Worm (Caenorhabditis elegans) whole organism, L1 larva: Measurements from ENCODE around the gene ceh-37.

Source experiments
- Y116A8C.19 ChIP-seq: sonication (generic microtip); optimal IDR thresholded peaks from 2 replicates; lab custom pipeline; 2016; ENCODE audit warnings: missing compliant biosample characterization, missing genetic modification characterization, borderline replicate concordance
- alr-1 ChIP-seq: fragments of 200-800 bp; sonication (Bioruptor generic); optimal IDR thresholded peaks from 2 replicates; lab custom pipeline; 2018; ENCODE audit warnings: borderline replicate concordance, mild to moderate bottlenecking, missing genetic modification characterization, missing compliant biosample characterization
- blmp-1 ChIP-seq: fragments of 150-350 bp; optimal IDR thresholded peaks from 2 replicates; lab custom pipeline; 2014; ENCODE audit warnings: missing biosample characterization, missing genetic modification characterization
- efl-1 ChIP-seq, 4 experiments: fragments of 150-350 bp; optimal IDR thresholded peaks in 3 of 4; peaks in 1 of 4; 1 replicate in 1 of 4; 2 replicates in 3 of 4; lab custom pipeline; 2014; ENCODE audit warnings: missing biosample characterization in 2 of 4, missing genetic modification characterization in 2 of 4, missing genetic modification reagents in 2 of 4
- egl-27 ChIP-seq, 2 experiments: fragments of 150-350 bp in 1 of 2; sonication (generic microtip); optimal IDR thresholded peaks; 3 replicates each; lab custom pipeline; 2017 to 2018; ENCODE audit warnings: missing biosample characterization in 2 of 2, missing genetic modification characterization in 2 of 2, missing genetic modification reagents in 2 of 2
- elt-2 ChIP-seq: sonication (generic microtip); optimal IDR thresholded peaks from 2 replicates; lab custom pipeline; 2016; ENCODE audit warnings: missing genetic modification characterization, mild to moderate bottlenecking, inconsistent platforms, missing compliant biosample characterization, missing genetic modification reagents
- elt-3 ChIP-seq, 6 experiments: fragments of 150-350 bp in 1 of 6; sonication (generic microtip); optimal IDR thresholded peaks; 2 replicates each; lab custom pipeline; 2017 to 2018; ENCODE audit warnings: missing biosample characterization in 6 of 6, missing genetic modification characterization in 6 of 6, inconsistent platforms in 1 of 6
- ets-5 ChIP-seq: fragments of 200-800 bp; sonication (Bioruptor generic); IDR thresholded peaks from 2 replicates; pipeline ENCODE4 v1.3.6; 2022; ENCODE audit warnings: missing genetic modification characterization, missing compliant biosample characterization
- fkh-10 ChIP-seq: sonication (generic microtip); optimal IDR thresholded peaks from 2 replicates; lab custom pipeline; 2017; ENCODE audit warnings: missing biosample characterization, missing genetic modification reagents, missing genetic modification characterization
- fos-1 ChIP-seq: fragments of 150-350 bp; optimal IDR thresholded peaks from 2 replicates; lab custom pipeline; 2014; ENCODE audit warnings: missing biosample characterization, missing genetic modification characterization
- hlh-17 ChIP-seq: fragments of 200-800 bp; sonication (Bioruptor generic); optimal IDR thresholded peaks from 2 replicates; lab custom pipeline; 2018; ENCODE audit warnings: missing genetic modification characterization, mild to moderate bottlenecking, missing compliant biosample characterization, moderate library complexity, borderline replicate concordance
- hlh-4 ChIP-seq: sonication (generic microtip); optimal IDR thresholded peaks from 2 replicates; lab custom pipeline; 2016; ENCODE audit warnings: mild to moderate bottlenecking, missing genetic modification characterization, missing compliant biosample characterization
- lin-35 ChIP-seq, 2 experiments: fragments of 150-350 bp; optimal IDR thresholded peaks; 2 replicates each; lab custom pipeline; 2014; ENCODE audit warnings: missing biosample characterization in 2 of 2, missing genetic modification characterization in 2 of 2, missing genetic modification reagents in 2 of 2
- lin-39 ChIP-seq: fragments of 150-350 bp; optimal IDR thresholded peaks from 2 replicates; lab custom pipeline; 2014; ENCODE audit warnings: missing biosample characterization, missing genetic modification reagents, missing genetic modification characterization
- mef-2 ChIP-seq: fragments of 150-350 bp; optimal IDR thresholded peaks from 2 replicates; lab custom pipeline; 2014; ENCODE audit warnings: missing biosample characterization, missing genetic modification characterization
- mep-1 ChIP-seq: fragments of 150-350 bp; optimal IDR thresholded peaks from 2 replicates; lab custom pipeline; 2014; ENCODE audit warnings: missing biosample characterization, missing genetic modification characterization
- nhr-11 ChIP-seq: fragments of 150-350 bp; optimal IDR thresholded peaks from 2 replicates; lab custom pipeline; 2014; ENCODE audit warnings: missing biosample characterization, missing genetic modification characterization
- nhr-19 ChIP-seq: fragments of 200-800 bp; sonication (Bioruptor generic); conservative IDR thresholded peaks from 2 replicates; pipeline ENCODE4 v1.3.6; 2022; ENCODE audit warnings: missing genetic modification characterization, missing compliant biosample characterization
- nhr-20 ChIP-seq: sonication (generic microtip); optimal IDR thresholded peaks from 2 replicates; lab custom pipeline; 2016; ENCODE audit warnings: mild to moderate bottlenecking, missing genetic modification characterization, missing compliant biosample characterization
- nhr-47 ChIP-seq: sonication (generic microtip); optimal IDR thresholded peaks from 2 replicates; lab custom pipeline; 2016; ENCODE audit warnings: mild to moderate bottlenecking, missing genetic modification characterization, moderate library complexity, missing compliant biosample characterization
- nhr-71 ChIP-seq: sonication (generic microtip); optimal IDR thresholded peaks from 2 replicates; lab custom pipeline; 2016; ENCODE audit warnings: mild to moderate bottlenecking, missing genetic modification characterization, moderate library complexity, missing compliant biosample characterization
- nhr-76 ChIP-seq: sonication (generic microtip); optimal IDR thresholded peaks from 2 replicates; lab custom pipeline; 2017; ENCODE audit warnings: missing biosample characterization, missing genetic modification characterization
- nhr-77 ChIP-seq: fragments of 150-350 bp; optimal IDR thresholded peaks from 2 replicates; lab custom pipeline; 2014; ENCODE audit warnings: missing biosample characterization, missing genetic modification characterization
- nhr-90 ChIP-seq: sonication (generic microtip); optimal IDR thresholded peaks from 2 replicates; lab custom pipeline; 2016; ENCODE audit warnings: mild to moderate bottlenecking, missing genetic modification characterization, missing compliant biosample characterization; ENCODE audit not compliant: poor library complexity
- pax-3 ChIP-seq: fragments of 200-800 bp; sonication (Bioruptor generic); optimal IDR thresholded peaks from 2 replicates; lab custom pipeline; 2018; ENCODE audit warnings: mild to moderate bottlenecking, missing genetic modification characterization, moderate library complexity, missing compliant biosample characterization
- pqm-1 ChIP-seq: sonication (generic microtip); optimal IDR thresholded peaks from 3 replicates; lab custom pipeline; 2017; ENCODE audit warnings: missing biosample characterization, missing genetic modification characterization
- rnt-1 ChIP-seq: sonication (generic microtip); optimal IDR thresholded peaks from 2 replicates; lab custom pipeline; 2016; ENCODE audit warnings: mild to moderate bottlenecking, missing genetic modification characterization, moderate library complexity, missing compliant biosample characterization
- skn-1 ChIP-seq: fragments of 150-350 bp; optimal IDR thresholded peaks from 2 replicates; lab custom pipeline; 2014; ENCODE audit warnings: missing biosample characterization, missing genetic modification characterization
- snu-23 ChIP-seq: sonication (generic microtip); optimal IDR thresholded peaks from 2 replicates; lab custom pipeline; 2016; ENCODE audit warnings: missing genetic modification characterization, missing compliant biosample characterization
- tbx-2 ChIP-seq: sonication (generic microtip); optimal IDR thresholded peaks from 2 replicates; lab custom pipeline; 2016; ENCODE audit warnings: missing genetic modification characterization, missing compliant biosample characterization
- vab-15 ChIP-seq: sonication (generic microtip); optimal IDR thresholded peaks from 2 replicates; lab custom pipeline; 2017; ENCODE audit warnings: missing genotype, mild to moderate bottlenecking, missing genetic modification characterization, missing compliant biosample characterization
- zip-4 ChIP-seq: fragments of 200-800 bp; sonication (Bioruptor generic); optimal IDR thresholded peaks from 2 replicates; lab custom pipeline; 2018; ENCODE audit warnings: mild to moderate bottlenecking, missing genetic modification characterization, moderate library complexity, missing compliant biosample characterization

ceh-37 gene

DNA sequence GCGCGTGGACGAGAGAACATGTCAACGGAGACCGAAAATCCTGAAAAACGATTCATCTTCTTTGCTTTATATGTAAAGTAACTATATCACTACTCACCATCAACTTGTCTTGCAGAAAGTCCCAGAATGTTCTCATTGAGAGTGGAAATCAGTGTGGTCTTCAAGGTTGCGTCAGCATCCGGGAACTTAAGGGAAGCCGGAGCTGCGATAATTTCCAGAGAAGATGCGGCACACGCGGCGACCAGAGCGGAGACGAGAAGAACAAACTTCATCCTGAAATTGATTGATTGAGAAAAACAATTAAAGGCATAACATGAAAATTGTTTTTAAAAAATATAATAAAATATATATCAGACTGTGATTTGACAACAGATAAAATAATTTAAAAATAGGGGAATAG lies 43.6 kb downstream of the ceh-37 start, which contains the start of gene vha-20:
vha-20 (minus strand) TSS at position 273 of the 400 bp plus-strand sequence.
- TF ChIP-seq nhr-71 (tag; lab: Kevin White, UChicago), result peak; percentile 8
- TF ChIP-seq nhr-90 (tag; lab: Kevin White, UChicago), result peak; percentile 5
- TF ChIP-seq fkh-10 (GFP tag; lab: Kevin White, UChicago), result no peak

DNA sequence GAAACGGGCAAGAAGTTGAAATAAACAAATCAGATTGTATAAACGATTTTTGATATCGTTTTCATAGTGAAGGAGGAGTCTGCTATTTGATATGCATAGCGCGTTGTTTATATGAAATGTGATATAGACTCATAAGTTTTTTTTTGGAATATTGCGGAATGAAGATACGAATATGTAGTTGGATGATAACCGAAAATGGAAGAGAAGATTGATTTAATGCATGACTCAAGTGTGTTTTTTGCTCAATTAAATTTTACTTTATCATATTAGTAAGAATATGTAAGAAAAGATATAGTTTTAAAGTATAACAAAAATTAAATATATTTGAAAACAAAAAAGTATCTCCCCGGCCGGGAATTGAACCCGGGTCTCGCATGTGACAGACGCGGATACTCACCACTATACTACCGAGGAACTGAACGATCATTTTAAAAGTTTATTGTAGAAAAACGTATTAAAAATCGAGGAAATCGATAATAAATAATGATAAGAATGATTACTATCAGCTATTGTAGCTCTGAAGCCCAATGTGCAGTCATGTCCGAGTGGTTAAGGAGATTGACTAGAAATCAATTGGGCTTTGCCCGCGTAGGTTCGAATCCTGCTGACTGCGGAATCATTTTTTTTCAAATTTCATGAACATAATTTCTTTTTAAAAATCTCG lies 46.0 kb downstream of the ceh-37 start, which contains the start of gene lgc-25:
lgc-25 (minus strand) TSS at position 51 of the 664 bp plus-strand sequence.
- TF ChIP-seq lin-35 (GFP tag; optimal IDR thresholded peaks at IDR 0.05; lab: Kevin White, UChicago) (peak in 1 of 2 experiments; percentile 49), elt-3 (tag; optimal IDR thresholded peaks at IDR 0.05; lab: Kevin White, UChicago) (peak in 1 of 6 experiments; percentile 14), egl-27 (tag; optimal IDR thresholded peaks at IDR 0.05; lab: Kevin White, UChicago) (no peak), nhr-90 (tag; lab: Kevin White, UChicago) (peak; percentile 72), snu-23 (GFP tag; lab: Kevin White, UChicago) (peak; percentile 24), nhr-20 (peak; percentile 35), pqm-1 (tag; lab: Kevin White, UChicago) (no peak), elt-2 (tag; lab: Kevin White, UChicago) (peak; percentile 20), nhr-47 (tag; lab: Kevin White, UChicago) (peak; percentile 16), alr-1 (tag; lab: Kevin White, UChicago) (no peak)

DNA sequence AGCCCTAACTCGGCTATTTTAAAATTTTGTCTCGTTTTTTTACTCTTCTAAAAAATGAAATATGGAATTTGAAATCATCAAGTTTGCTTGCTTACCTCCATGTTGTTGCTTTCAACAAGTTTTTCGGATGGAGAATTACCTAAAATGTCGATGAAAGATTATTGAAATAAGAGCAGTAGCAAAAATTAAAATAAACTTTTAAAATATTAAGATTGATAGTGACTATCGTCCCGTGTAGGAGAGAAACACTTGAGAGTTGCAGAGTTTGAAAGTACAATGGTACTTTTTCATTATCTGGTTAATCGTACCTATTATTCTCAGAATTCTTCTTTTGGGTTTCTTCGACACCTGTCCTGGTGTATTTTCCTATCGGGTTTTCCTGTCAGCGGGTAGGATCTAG lies 50.9 kb downstream of the ceh-37 start, which contains the start of gene ceh-90:
ceh-90 (minus strand) TSS at position 101 of the 400 bp plus-strand sequence.
- TF ChIP-seq mef-2 (tag; lab: Kevin White, UChicago) (no peak), skn-1 (tag; lab: Kevin White, UChicago) (no peak), nhr-71 (tag; lab: Kevin White, UChicago) (no peak), hlh-17 (no peak), fos-1 (tag; lab: Kevin White, UChicago) (no peak), pqm-1 (tag; lab: Kevin White, UChicago) (no peak), mep-1 (tag; lab: Kevin White, UChicago) (no peak), blmp-1 (tag; lab: Kevin White, UChicago) (no peak), nhr-19 (GFP tag; lab: Robert Waterston, UW) (no peak), elt-2 (tag; lab: Kevin White, UChicago) (no peak), alr-1 (tag; lab: Kevin White, UChicago) (no peak), zip-4 (no peak), hlh-4 (tag; lab: Kevin White, UChicago) (no peak), rnt-1 (tag; lab: Kevin White, UChicago) (no peak), vab-15 (tag; lab: Kevin White, UChicago) (no peak), tbx-2 (no peak), nhr-77 (tag; lab: Kevin White, UChicago) (no peak), nhr-11 (no peak)

DNA sequence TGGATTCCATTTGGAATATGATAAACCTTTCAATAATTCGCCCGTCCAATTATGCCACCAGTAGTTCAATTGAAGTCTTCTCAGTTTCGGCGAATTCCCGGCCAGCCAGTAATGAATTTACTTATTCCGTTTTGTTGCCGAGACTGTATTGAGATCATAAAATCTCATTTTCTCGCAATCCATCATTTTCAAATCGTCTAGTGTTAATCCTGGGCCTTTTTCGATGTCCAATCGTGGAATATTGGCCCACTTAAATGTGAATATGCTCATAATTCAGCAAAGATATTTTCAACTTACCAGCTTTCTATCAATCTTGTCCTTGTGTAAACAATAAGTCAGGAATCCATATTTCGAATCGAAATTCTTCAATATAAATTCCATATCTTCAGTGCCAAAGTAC lies 55.2 kb downstream of the ceh-37 start:
- TF ChIP-seq nhr-11 (no peak), nhr-77 (tag; lab: Kevin White, UChicago) (no peak), pax-3 (tag; lab: Kevin White, UChicago) (no peak), nhr-76 (tag; lab: Kevin White, UChicago) (no peak), pqm-1 (tag; lab: Kevin White, UChicago) (no peak), efl-1 (optimal IDR thresholded peaks at IDR 0.05; lab: Kevin White, UChicago) (no peak), efl-1 (GFP tag; optimal IDR thresholded peaks at IDR 0.05 in 1 of 2; lab: Kevin White, UChicago) (no peak), snu-23 (GFP tag; lab: Kevin White, UChicago) (no peak), ets-5 (no peak), lin-39 (tag; lab: Kevin White, UChicago) (no peak), egl-27 (tag; optimal IDR thresholded peaks at IDR 0.05; lab: Kevin White, UChicago) (no peak), Y116A8C.19 (tag; lab: Kevin White, UChicago) (no peak)
- TF ChIP-seq, all 84 proteins: peak for 0
